Worm (Caenorhabditis elegans) whole organism, L4/young adult: ENCODE data around the gene spo-11.
"Not testable (repeated sequence)": the region's sequence is repeated elsewhere in the genome, so short reads cannot be mapped to it uniquely, and the experiment has no call there.

ENCODE experiments used
- W03F9.2 ChIP-seq: fragments of 150-350 bp; optimal IDR thresholded peaks from 2 replicates; lab custom pipeline; 2014; ENCODE audit warnings: missing biosample characterization, missing genetic modification characterization
- dao-5 ChIP-seq: sonication (generic microtip); optimal IDR thresholded peaks from 2 replicates; lab custom pipeline; 2016; ENCODE audit warnings: missing genotype, missing genetic modification characterization, moderate library complexity, missing compliant biosample characterization
- him-1 ChIP-seq: sonication (generic microtip); optimal IDR thresholded peaks from 2 replicates; lab custom pipeline; 2016; ENCODE audit warnings: missing genotype, missing genetic modification reagents, missing genetic modification characterization, missing compliant biosample characterization

spo-11 gene

ce11 chrIV:11124674-11125073, at the start of gene spo-11:
Gene spo-11 (minus strand): TSS chrIV:11124862.
- TF ChIP-seq W03F9.2 (tag; lab: Kevin White, UChicago): no peak
- TF ChIP-seq dao-5 (tag; lab: Kevin White, UChicago): no peak
- TF ChIP-seq him-1 (tag; lab: Kevin White, UChicago): no peak

DNA sequence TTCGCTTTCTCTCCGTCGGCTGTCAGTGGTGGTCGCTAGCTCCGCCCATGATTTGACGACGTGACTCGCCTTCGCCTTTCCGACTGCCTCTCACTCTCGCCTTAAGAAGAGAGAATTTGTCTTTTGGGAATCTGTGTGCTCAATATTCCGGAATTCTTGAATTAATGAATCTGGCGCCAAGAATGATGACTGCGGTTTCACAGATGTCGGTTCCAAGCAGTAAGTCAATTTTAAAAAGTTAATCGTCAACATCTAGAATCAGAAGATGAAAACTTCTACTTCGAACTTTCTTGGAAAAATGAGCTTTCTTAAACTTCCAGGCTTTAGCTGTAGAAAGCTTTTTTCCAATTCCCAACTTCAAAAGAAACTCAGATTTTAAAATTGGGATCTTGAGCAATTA, 45.0 kb upstream of the spo-11 start, which contains the start of gene nhr-67:
Gene nhr-67 (plus strand): TSS at position 97 of the 400 bp plus-strand sequence.
- TF ChIP-seq dao-5 (tag; lab: Kevin White, UChicago): no peak
- TF ChIP-seq him-1 (tag; lab: Kevin White, UChicago): no peak
- TF ChIP-seq W03F9.2 (tag; lab: Kevin White, UChicago): no peak

ce11 chrIV:11164831-11165230, 40.2 kb upstream of the spo-11 start, which contains the start of gene C08F8.6:
Gene C08F8.6 (minus strand): TSS chrIV:11164931.
- TF ChIP-seq dao-5 (tag; lab: Kevin White, UChicago) (no peak), W03F9.2 (tag; lab: Kevin White, UChicago) (no peak), him-1 (tag; lab: Kevin White, UChicago) (no peak)

ce11 chrIV:11162451-11162850, 37.8 kb upstream of the spo-11 start, which contains the start of gene fbxb-9:
Gene fbxb-9 (minus strand): TSS chrIV:11162551.
- no peak for TF ChIP-seq W03F9.2 (tag; lab: Kevin White, UChicago)
- TF ChIP-seq him-1 (tag; lab: Kevin White, UChicago): no peak
- no peak for TF ChIP-seq dao-5 (tag; lab: Kevin White, UChicago)

- TF ChIP-seq W03F9.2 (tag; lab: Kevin White, UChicago) (no peak), dao-5 (tag; lab: Kevin White, UChicago) (no peak), him-1 (tag; lab: Kevin White, UChicago) (no peak)
Measured at ce11 chrIV:11160707-11161106, 36.0 kb upstream of the spo-11 start, which contains the start of gene C08F8.15. Gene C08F8.15 (minus strand): TSS chrIV:11160807.

- TF ChIP-seq dao-5 (tag; lab: Kevin White, UChicago) (no peak), W03F9.2 (tag; lab: Kevin White, UChicago) (no peak), him-1 (tag; lab: Kevin White, UChicago) (no peak)
Measured at ce11 chrIV:11159886-11160285, 35.2 kb upstream of the spo-11 start, which contains the start of gene mboa-4. Gene mboa-4 (minus strand): TSS chrIV:11159986.

- TF ChIP-seq dao-5 (tag; lab: Kevin White, UChicago) (no peak), him-1 (tag; lab: Kevin White, UChicago) (no peak), W03F9.2 (tag; lab: Kevin White, UChicago) (no peak)
Measured at ce11 chrIV:11156526-11156925, 31.9 kb upstream of the spo-11 start.

DNA sequence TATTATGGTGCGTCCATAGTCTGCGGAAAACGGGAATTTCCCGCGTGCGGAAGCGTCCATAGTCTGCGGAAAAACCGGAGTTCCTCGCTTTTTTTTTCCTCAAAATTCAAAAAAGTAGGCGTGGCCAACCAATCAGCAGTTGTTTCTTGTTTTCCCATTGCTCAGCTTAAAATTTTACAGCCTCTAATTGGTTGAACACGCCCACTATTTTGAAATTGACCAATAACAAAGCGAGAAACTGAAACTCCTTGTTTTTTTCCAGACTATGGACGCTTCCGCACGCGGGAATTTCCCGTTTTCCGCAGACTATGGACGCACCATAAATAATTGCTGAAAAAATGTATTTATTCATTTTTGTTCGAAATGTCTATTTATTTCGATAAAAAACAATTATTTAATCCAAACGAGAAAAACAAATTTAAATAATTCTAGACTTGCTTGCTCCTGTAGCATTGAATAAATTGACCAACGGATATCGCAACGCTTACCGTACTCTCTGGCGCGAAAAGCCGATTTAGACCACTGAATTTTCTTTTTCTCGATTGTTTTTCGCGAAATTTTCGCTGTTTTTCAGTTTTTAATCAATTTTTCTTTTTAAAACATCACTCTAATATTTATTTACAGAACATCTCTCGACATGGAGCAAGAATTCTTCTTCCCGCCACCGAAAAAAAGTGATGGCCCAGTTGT, 29.9 kb upstream of the spo-11 start, which contains the start of gene C08F8.3:
Gene C08F8.3 (plus strand): TSS at position 620 of the 690 bp plus-strand sequence.
- not testable (repeated sequence) for TF ChIP-seq dao-5, him-1, W03F9.2 (tag; lab: Kevin White, UChicago)

DNA sequence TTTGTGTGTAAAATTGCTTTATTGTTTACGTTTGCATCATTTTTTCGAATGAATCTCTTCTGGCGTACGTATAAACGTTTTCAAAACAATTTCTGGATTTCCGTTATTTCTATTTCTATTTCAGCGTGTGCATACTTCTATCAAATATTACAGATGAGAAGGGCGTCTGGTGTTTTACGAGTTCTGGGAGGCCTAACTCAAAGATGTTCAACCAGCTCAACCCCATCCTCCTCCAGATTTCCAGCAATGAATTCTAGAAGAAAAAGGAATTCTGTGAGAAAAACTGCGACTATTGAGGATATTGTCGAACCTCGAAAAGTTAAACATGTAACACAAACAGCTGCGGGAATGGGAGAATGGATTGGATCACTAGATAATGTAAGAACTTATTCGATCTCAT, 26.2 kb upstream of the spo-11 start, which contains the start of gene C08F8.2:
Gene C08F8.2 (plus strand): TSS at position 154 of the 400 bp plus-strand sequence.
- TF ChIP-seq him-1 (tag; lab: Kevin White, UChicago) (no peak), W03F9.2 (tag; lab: Kevin White, UChicago) (no peak), dao-5 (tag; lab: Kevin White, UChicago) (no peak)

- peak; percentile 92 for TF ChIP-seq W03F9.2 (tag; lab: Kevin White, UChicago)
- no peak for TF ChIP-seq dao-5 (tag; lab: Kevin White, UChicago)
- TF ChIP-seq him-1 (tag; lab: Kevin White, UChicago): peak; percentile 40
Measured at ce11 chrIV:11149454-11150163, 24.9 kb upstream of the spo-11 start, which contains the start of the genes F01G4.6 and pfd-1. Gene F01G4.6 (minus strand): TSS chrIV:11149504. Gene pfd-1 (plus strand): TSS chrIV:11150113.

ce11 chrIV:11148788-11149366, 24.2 kb upstream of the spo-11 start:
- TF ChIP-seq W03F9.2 (tag; lab: Kevin White, UChicago) (peak; percentile 26), him-1 (tag; lab: Kevin White, UChicago) (no peak)

DNA sequence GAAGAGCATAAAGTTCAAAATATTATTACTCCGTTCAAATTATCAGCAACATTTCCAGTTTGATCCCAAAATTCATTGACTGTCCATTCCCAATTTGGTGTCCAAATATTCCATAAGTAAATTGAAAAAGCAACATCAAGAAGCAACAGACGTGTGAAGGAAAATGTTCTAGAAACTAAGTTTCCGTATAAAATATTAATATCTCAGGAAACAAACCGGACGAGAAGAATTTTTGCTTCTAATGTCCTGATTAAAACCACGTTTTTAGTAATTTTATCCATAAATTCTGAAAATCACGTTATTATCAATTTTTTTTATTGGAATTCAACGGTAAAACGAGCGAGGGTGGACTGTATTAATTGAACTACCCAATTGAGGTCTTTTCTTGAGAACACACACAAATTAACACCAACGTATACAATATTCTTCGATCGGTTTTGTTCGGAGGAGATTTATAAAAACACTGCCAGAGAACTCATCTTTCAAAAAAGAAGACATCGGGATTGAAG, 22.4 kb upstream of the spo-11 start, which contains the start of gene pigq-1:
Gene pigq-1 (minus strand): TSS at position 286 of the 509 bp plus-strand sequence.
- TF ChIP-seq dao-5 (tag; lab: Kevin White, UChicago) (peak; percentile 12), W03F9.2 (tag; lab: Kevin White, UChicago) (no peak)
